Worm (Caenorhabditis elegans) whole organism, late embryonic: ENCODE data around the gene K07C5.3.

Source experiments
- ama-1 ChIP-seq: fragments of 150-350 bp; optimal IDR thresholded peaks from 2 replicates; lab custom pipeline; 2014
- dmd-4 ChIP-seq: sonication (generic microtip); optimal IDR thresholded peaks from 2 replicates; lab custom pipeline; 2016; ENCODE audit warnings: borderline replicate concordance, missing genetic modification characterization, missing compliant biosample characterization
- gmeb-2 ChIP-seq: sonication (generic microtip); optimal IDR thresholded peaks from 2 replicates; lab custom pipeline; 2016; ENCODE audit warnings: missing genetic modification characterization, inconsistent platforms, missing compliant biosample characterization
- mec-3 ChIP-seq: sonication (generic microtip); optimal IDR thresholded peaks from 2 replicates; lab custom pipeline; 2016; ENCODE audit warnings: borderline replicate concordance, missing genetic modification characterization, missing compliant biosample characterization
- nhr-232 ChIP-seq: sonication (generic microtip); optimal IDR thresholded peaks from 2 replicates; lab custom pipeline; 2016; ENCODE audit warnings: missing genetic modification characterization, missing compliant biosample characterization
- pax-1 ChIP-seq: fragments of 150-350 bp; optimal IDR thresholded peaks from 2 replicates; lab custom pipeline; 2014; ENCODE audit warnings: missing biosample characterization, missing genetic modification characterization
- pqm-1 ChIP-seq: sonication (generic microtip); optimal IDR thresholded peaks from 2 replicates; lab custom pipeline; 2016; ENCODE audit warnings: missing genetic modification characterization, missing compliant biosample characterization
- rnt-1 ChIP-seq: sonication (generic microtip); optimal IDR thresholded peaks from 2 replicates; lab custom pipeline; 2016; ENCODE audit warnings: missing genetic modification characterization, missing compliant biosample characterization
- sox-4 ChIP-seq: sonication (generic microtip); optimal IDR thresholded peaks from 2 replicates; lab custom pipeline; 2017; ENCODE audit warnings: mild to moderate bottlenecking, missing genetic modification characterization, inconsistent platforms, missing compliant biosample characterization
- zip-5 ChIP-seq: sonication (generic microtip); optimal IDR thresholded peaks from 2 replicates; lab custom pipeline; 2016; ENCODE audit warnings: missing genetic modification characterization, missing compliant biosample characterization

DNA sequence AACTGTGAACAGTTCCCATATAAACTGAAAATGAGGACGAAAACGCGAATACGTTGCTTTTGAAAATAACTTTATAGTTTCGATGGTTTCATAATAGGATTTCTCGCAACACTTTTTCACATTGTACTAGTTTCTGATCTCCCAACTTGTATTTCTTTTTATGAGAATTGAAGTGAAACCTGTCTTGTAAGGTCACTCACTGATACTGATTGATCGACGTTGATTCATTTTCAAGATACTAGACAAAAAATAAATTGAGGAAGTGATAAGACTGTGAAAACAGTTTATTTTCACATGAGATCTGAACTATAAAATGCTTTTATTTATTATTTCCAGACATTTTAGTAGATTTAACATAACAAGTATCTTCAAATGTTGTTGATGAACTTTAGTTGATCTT is 44.6 kb downstream of the K07C5.3 start:
- TF ChIP-seq pqm-1 (tag; lab: Kevin White, UChicago) (no peak), rnt-1 (tag; lab: Kevin White, UChicago) (no peak), nhr-232 (tag; lab: Kevin White, UChicago) (no peak), zip-5 (tag; lab: Kevin White, UChicago) (no peak), sox-4 (tag; lab: Kevin White, UChicago) (no peak), ama-1 (lab: Kevin White, UChicago) (no peak), gmeb-2 (tag; lab: Kevin White, UChicago) (no peak), dmd-4 (tag; lab: Kevin White, UChicago) (no peak), mec-3 (tag; lab: Kevin White, UChicago) (no peak), pax-1 (tag; lab: Kevin White, UChicago) (no peak)
